Worm (Caenorhabditis elegans) whole organism, late embryonic: ENCODE data around the gene F49C5.16.

Source experiments
- C08G9.2 ChIP-seq: sonication (generic microtip); optimal IDR thresholded peaks from 2 replicates; lab custom pipeline; 2016; ENCODE audit warnings: mild to moderate bottlenecking, missing genetic modification characterization, moderate library complexity, missing compliant biosample characterization
- F13H6.1 ChIP-seq: sonication (generic microtip); optimal IDR thresholded peaks from 2 replicates; lab custom pipeline; 2016; ENCODE audit warnings: missing genetic modification characterization, missing compliant biosample characterization
- K02D7.2 ChIP-seq: sonication (generic microtip); optimal IDR thresholded peaks from 2 replicates; lab custom pipeline; 2017; ENCODE audit warnings: mild to moderate bottlenecking, missing genetic modification characterization, missing compliant biosample characterization
- K09A11.1 ChIP-seq: sonication (generic microtip); optimal IDR thresholded peaks from 2 replicates; lab custom pipeline; 2017; ENCODE audit warnings: antibody characterized with exemption, mild to moderate bottlenecking, missing genetic modification characterization, missing compliant biosample characterization; ENCODE audit not compliant: insufficient read depth
- T23F11.4 ChIP-seq: fragments of 200-800 bp; sonication (Bioruptor generic); optimal IDR thresholded peaks from 2 replicates; lab custom pipeline; 2018; ENCODE audit warnings: mild to moderate bottlenecking, missing genetic modification characterization, missing compliant biosample characterization
- ahr-1 ChIP-seq: sonication (generic microtip); optimal IDR thresholded peaks from 2 replicates; lab custom pipeline; 2016; ENCODE audit warnings: missing genetic modification characterization, missing compliant biosample characterization
- ama-1 ChIP-seq: fragments of 150-350 bp; optimal IDR thresholded peaks from 2 replicates; lab custom pipeline; 2014
- ceh-14 ChIP-seq: sonication (generic microtip); optimal IDR thresholded peaks from 2 replicates; lab custom pipeline; 2016; ENCODE audit warnings: missing genotype, missing genetic modification characterization, missing compliant biosample characterization
- ceh-18 ChIP-seq: sonication (generic microtip); optimal IDR thresholded peaks from 2 replicates; lab custom pipeline; 2016; ENCODE audit warnings: missing genetic modification characterization, missing compliant biosample characterization
- ceh-19 ChIP-seq: fragments of 200-800 bp; sonication (Bioruptor generic); optimal IDR thresholded peaks from 2 replicates; lab custom pipeline; 2018; ENCODE audit warnings: mild to moderate bottlenecking, missing genetic modification characterization, missing compliant biosample characterization
- ceh-22 ChIP-seq: sonication (generic microtip); optimal IDR thresholded peaks from 2 replicates; lab custom pipeline; 2017; ENCODE audit warnings: missing biosample characterization, missing genetic modification characterization
- ceh-24 ChIP-seq: sonication (generic microtip); optimal IDR thresholded peaks from 2 replicates; lab custom pipeline; 2016; ENCODE audit warnings: mild to moderate bottlenecking, missing genetic modification characterization, missing compliant biosample characterization
- ceh-30 ChIP-seq: fragments of 150-350 bp; optimal IDR thresholded peaks from 2 replicates; lab custom pipeline; 2014; ENCODE audit warnings: missing biosample characterization, missing genetic modification characterization
- ceh-45 ChIP-seq: fragments of 200-800 bp; sonication (Bioruptor generic); IDR thresholded peaks from 2 replicates; pipeline ENCODE4 v1.3.6; 2022; ENCODE audit warnings: missing genetic modification reagents, missing genetic modification characterization, missing compliant biosample characterization
- ceh-48 ChIP-seq: sonication (generic microtip); optimal IDR thresholded peaks from 2 replicates; lab custom pipeline; 2016; ENCODE audit warnings: missing genetic modification characterization, inconsistent platforms, missing compliant biosample characterization
- ceh-9 ChIP-seq: sonication (generic microtip); optimal IDR thresholded peaks from 2 replicates; lab custom pipeline; 2016; ENCODE audit warnings: mild to moderate bottlenecking, missing genetic modification characterization, inconsistent platforms, missing compliant biosample characterization
- che-1 ChIP-seq: sonication (generic microtip); optimal IDR thresholded peaks from 2 replicates; lab custom pipeline; 2016; ENCODE audit warnings: mild to moderate bottlenecking, missing genetic modification characterization, missing compliant biosample characterization
- dmd-4 ChIP-seq: sonication (generic microtip); optimal IDR thresholded peaks from 2 replicates; lab custom pipeline; 2016; ENCODE audit warnings: borderline replicate concordance, missing genetic modification characterization, missing compliant biosample characterization
- dve-1 ChIP-seq: sonication (generic microtip); optimal IDR thresholded peaks from 2 replicates; lab custom pipeline; 2017; ENCODE audit warnings: antibody characterized with exemption, mild to moderate bottlenecking, missing genetic modification characterization, missing compliant biosample characterization
- elt-2 ChIP-seq: sonication (generic microtip); optimal IDR thresholded peaks from 2 replicates; lab custom pipeline; 2016; ENCODE audit warnings: missing genetic modification reagents, missing genetic modification characterization, missing compliant biosample characterization
- elt-4 ChIP-seq: sonication (generic microtip); optimal IDR thresholded peaks from 2 replicates; lab custom pipeline; 2016; ENCODE audit warnings: missing genetic modification characterization, missing compliant biosample characterization
- eyg-1 ChIP-seq: sonication (generic microtip); optimal IDR thresholded peaks from 2 replicates; lab custom pipeline; 2016; ENCODE audit warnings: missing genotype, missing genetic modification characterization, missing compliant biosample characterization
- fax-1 ChIP-seq: sonication (generic microtip); optimal IDR thresholded peaks from 2 replicates; lab custom pipeline; 2016; ENCODE audit warnings: missing genotype, missing genetic modification characterization, missing compliant biosample characterization
- fkh-6 ChIP-seq: sonication (generic microtip); optimal IDR thresholded peaks from 2 replicates; lab custom pipeline; 2016; ENCODE audit warnings: missing genetic modification characterization, missing compliant biosample characterization
- gmeb-2 ChIP-seq: sonication (generic microtip); optimal IDR thresholded peaks from 2 replicates; lab custom pipeline; 2016; ENCODE audit warnings: missing genetic modification characterization, inconsistent platforms, missing compliant biosample characterization
- hlh-15 ChIP-seq: sonication (generic microtip); optimal IDR thresholded peaks from 2 replicates; lab custom pipeline; 2016; ENCODE audit warnings: missing genetic modification characterization, missing compliant biosample characterization
- hlh-30 ChIP-seq: sonication (generic microtip); optimal IDR thresholded peaks from 2 replicates; lab custom pipeline; 2017; ENCODE audit warnings: antibody characterized with exemption, missing genetic modification characterization, missing compliant biosample characterization; ENCODE audit not compliant: insufficient read depth
- hlh-6 ChIP-seq: sonication (generic microtip); optimal IDR thresholded peaks from 2 replicates; lab custom pipeline; 2016; ENCODE audit warnings: missing genotype, missing genetic modification characterization, missing compliant biosample characterization
- hlh-8 ChIP-seq: sonication (generic microtip); optimal IDR thresholded peaks from 2 replicates; lab custom pipeline; 2016; ENCODE audit warnings: missing genotype, missing genetic modification characterization, missing compliant biosample characterization
- lim-6 ChIP-seq: sonication (generic microtip); optimal IDR thresholded peaks from 2 replicates; lab custom pipeline; 2016; ENCODE audit warnings: missing genetic modification characterization, missing compliant biosample characterization
- lin-11 ChIP-seq: fragments of 200-800 bp; sonication (Bioruptor generic); optimal IDR thresholded peaks from 2 replicates; lab custom pipeline; 2018; ENCODE audit warnings: mild to moderate bottlenecking, missing genetic modification characterization, missing compliant biosample characterization
- madf-2 ChIP-seq: sonication (generic microtip); optimal IDR thresholded peaks from 2 replicates; lab custom pipeline; 2017; ENCODE audit warnings: missing genetic modification characterization, missing compliant biosample characterization
- nhr-11 ChIP-seq: fragments of 150-350 bp; optimal IDR thresholded peaks from 2 replicates; lab custom pipeline; 2014; ENCODE audit warnings: missing biosample characterization, missing genetic modification characterization
- npax-4 ChIP-seq: sonication (generic microtip); optimal IDR thresholded peaks from 2 replicates; lab custom pipeline; 2016; ENCODE audit warnings: missing genetic modification characterization, missing compliant biosample characterization
- odd-2 ChIP-seq: sonication (generic microtip); optimal IDR thresholded peaks from 2 replicates; lab custom pipeline; 2017; ENCODE audit warnings: antibody characterized with exemption, mild to moderate bottlenecking, missing genetic modification characterization, missing compliant biosample characterization
- pat-9 ChIP-seq: fragments of 200-800 bp; sonication (Bioruptor generic); optimal IDR thresholded peaks from 2 replicates; lab custom pipeline; 2018; ENCODE audit warnings: mild to moderate bottlenecking, missing genetic modification characterization, moderate library complexity, missing compliant biosample characterization
- pax-1 ChIP-seq: fragments of 150-350 bp; optimal IDR thresholded peaks from 2 replicates; lab custom pipeline; 2014; ENCODE audit warnings: missing biosample characterization, missing genetic modification characterization
- pha-2 ChIP-seq: sonication (generic microtip); optimal IDR thresholded peaks from 2 replicates; lab custom pipeline; 2017; ENCODE audit warnings: mild to moderate bottlenecking, missing genetic modification characterization, missing compliant biosample characterization
- pqm-1 ChIP-seq: sonication (generic microtip); optimal IDR thresholded peaks from 2 replicates; lab custom pipeline; 2016; ENCODE audit warnings: missing genetic modification characterization, missing compliant biosample characterization
- sdc-2 ChIP-seq: sonication (generic microtip); optimal IDR thresholded peaks from 2 replicates; lab custom pipeline; 2016; ENCODE audit warnings: missing genotype, missing genetic modification characterization, missing compliant biosample characterization
- sox-2 ChIP-seq: fragments of 200-800 bp; sonication (Bioruptor generic); IDR thresholded peaks from 2 replicates; pipeline ENCODE4 v1.3.6; 2022; ENCODE audit warnings: missing genetic modification reagents, missing genetic modification characterization, missing compliant biosample characterization
- sox-4 ChIP-seq: sonication (generic microtip); optimal IDR thresholded peaks from 2 replicates; lab custom pipeline; 2017; ENCODE audit warnings: mild to moderate bottlenecking, missing genetic modification characterization, inconsistent platforms, missing compliant biosample characterization
- tbx-2 ChIP-seq: sonication (generic microtip); optimal IDR thresholded peaks from 2 replicates; lab custom pipeline; 2016; ENCODE audit warnings: missing genetic modification characterization, missing compliant biosample characterization
- ttx-3 ChIP-seq: sonication (generic microtip); optimal IDR thresholded peaks from 2 replicates; lab custom pipeline; 2016; ENCODE audit warnings: missing genetic modification reagents, missing genetic modification characterization, missing compliant biosample characterization
- unc-42 ChIP-seq: sonication (generic microtip); optimal IDR thresholded peaks from 2 replicates; lab custom pipeline; 2016; ENCODE audit warnings: missing genotype, missing genetic modification characterization, missing compliant biosample characterization
- unc-86 ChIP-seq: sonication (generic microtip); optimal IDR thresholded peaks from 2 replicates; lab custom pipeline; 2016; ENCODE audit warnings: missing genetic modification characterization, missing compliant biosample characterization
- zip-5 ChIP-seq: sonication (generic microtip); optimal IDR thresholded peaks from 2 replicates; lab custom pipeline; 2016; ENCODE audit warnings: missing genetic modification characterization, missing compliant biosample characterization

The F49C5.16 gene

ce11 chrII:12560210-12560609, 12.6 kb downstream of the F49C5.16 start, which contains the start of gene F49C5.12:
Gene F49C5.12 (minus strand): TSS chrII:12560310.
- TF ChIP-seq F13H6.1 (tag; lab: Kevin White, UChicago) (no peak), lin-11 (tag; lab: Kevin White, UChicago) (no peak), ceh-22 (tag; lab: Kevin White, UChicago) (no peak), elt-4 (tag; lab: Kevin White, UChicago) (no peak), dve-1 (tag; lab: Kevin White, UChicago) (no peak), unc-86 (tag; lab: Kevin White, UChicago) (no peak), fkh-6 (no peak), K09A11.1 (tag; lab: Kevin White, UChicago) (no peak), ceh-24 (no peak), unc-42 (tag; lab: Kevin White, UChicago) (no peak), ttx-3 (tag; lab: Kevin White, UChicago) (no peak), ama-1 (lab: Kevin White, UChicago) (no peak), npax-4 (tag; lab: Kevin White, UChicago) (no peak), fax-1 (no peak), hlh-6 (tag; lab: Kevin White, UChicago) (no peak), ceh-18 (no peak)
- TF ChIP-seq, all 69 proteins: peak for 0

ce11 chrII:12565851-12566250, 18.2 kb downstream of the F49C5.16 start, which contains the start of gene F49C5.7:
Gene F49C5.7 (plus strand): TSS chrII:12566151.
- TF ChIP-seq odd-2 (tag; lab: Kevin White, UChicago) (no peak), lim-6 (tag; lab: Kevin White, UChicago) (no peak), zip-5 (tag; lab: Kevin White, UChicago) (no peak), fkh-6 (no peak), ceh-9 (tag; lab: Kevin White, UChicago) (no peak), ceh-18 (no peak), ceh-45 (GFP tag; lab: Robert Waterston, UW) (no peak), ahr-1 (tag; lab: Kevin White, UChicago) (no peak), nhr-11 (tag; lab: Kevin White, UChicago) (no peak), gmeb-2 (tag; lab: Kevin White, UChicago) (no peak), che-1 (tag; lab: Kevin White, UChicago) (no peak), ceh-48 (tag; lab: Kevin White, UChicago) (no peak)
- TF ChIP-seq, all 69 proteins: peak for 0

ce11 chrII:12570523-12570922, 22.9 kb downstream of the F49C5.16 start, which contains the start of gene Y38E10A.1:
Gene Y38E10A.1 (minus strand): TSS chrII:12570623.
- TF ChIP-seq pat-9 (tag; lab: Kevin White, UChicago) (no peak), madf-2 (tag; lab: Kevin White, UChicago) (no peak), hlh-15 (tag; lab: Kevin White, UChicago) (no peak), tbx-2 (tag; lab: Kevin White, UChicago) (no peak), F13H6.1 (tag; lab: Kevin White, UChicago) (no peak), pqm-1 (tag; lab: Kevin White, UChicago) (no peak), sox-4 (tag; lab: Kevin White, UChicago) (no peak), npax-4 (tag; lab: Kevin White, UChicago) (no peak), K02D7.2 (tag; lab: Kevin White, UChicago) (no peak), hlh-6 (tag; lab: Kevin White, UChicago) (no peak), C08G9.2 (tag; lab: Kevin White, UChicago) (no peak)

ce11 chrII:12572760-12573159, 25.1 kb downstream of the F49C5.16 start, which contains the start of gene Y38E10A.35:
Gene Y38E10A.35 (minus strand): TSS chrII:12572860.
- TF ChIP-seq T23F11.4 (GFP tag; lab: Kevin White, UChicago) (no peak), zip-5 (tag; lab: Kevin White, UChicago) (no peak), sdc-2 (tag; lab: Kevin White, UChicago) (no peak), hlh-30 (tag; lab: Kevin White, UChicago) (no peak), sox-2 (GFP tag; lab: Robert Waterston, UW) (no peak), pax-1 (no peak), ahr-1 (tag; lab: Kevin White, UChicago) (no peak), hlh-15 (tag; lab: Kevin White, UChicago) (no peak), ceh-19 (GFP tag; lab: Kevin White, UChicago) (no peak), lin-11 (tag; lab: Kevin White, UChicago) (no peak), nhr-11 (tag; lab: Kevin White, UChicago) (no peak), ceh-30 (tag; lab: Kevin White, UChicago) (no peak), pha-2 (tag; lab: Kevin White, UChicago) (no peak), elt-2 (no peak), ceh-48 (tag; lab: Kevin White, UChicago) (no peak), dmd-4 (tag; lab: Kevin White, UChicago) (no peak), madf-2 (tag; lab: Kevin White, UChicago) (no peak), ceh-14 (tag; lab: Kevin White, UChicago) (no peak), hlh-8 (tag; lab: Kevin White, UChicago) (no peak), eyg-1 (tag; lab: Kevin White, UChicago) (no peak)
